Worm (Caenorhabditis elegans): Measurements from ENCODE around the gene elo-5.
A peak's percentile ranks its signal among the peaks of the same experiment; 100 is the strongest.

The elo-5 gene

DNA sequence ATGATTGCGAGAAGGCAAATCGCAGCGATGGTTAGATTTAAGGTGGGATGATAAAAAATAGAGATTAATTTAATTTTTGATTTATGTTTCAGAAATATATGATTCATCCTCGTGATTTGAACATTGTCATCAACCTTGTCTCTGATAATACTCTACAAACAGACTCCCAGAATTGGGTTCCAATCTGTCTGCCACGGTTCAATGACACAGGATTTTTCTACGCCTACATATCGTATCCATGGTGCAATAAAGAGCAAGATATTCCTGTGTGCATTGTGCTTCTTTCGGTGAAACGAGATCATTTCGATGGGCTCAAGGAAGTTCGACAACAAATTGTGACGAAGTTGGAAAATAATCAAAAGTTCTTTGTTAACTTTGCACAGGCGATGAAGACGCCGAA, 9.0 kb downstream of the elo-5 start:
- TF ChIP-seq efl-1 (optimal IDR thresholded peaks at IDR 0.05): no peak
- TF ChIP-seq efl-1 (GFP tag; optimal IDR thresholded peaks at IDR 0.05 in 1 of 2): peak in 1 of 2 experiments; percentile 92
- no peak for TF ChIP-seq lin-15B (tag; optimal IDR thresholded peaks at IDR 0.05)

DNA sequence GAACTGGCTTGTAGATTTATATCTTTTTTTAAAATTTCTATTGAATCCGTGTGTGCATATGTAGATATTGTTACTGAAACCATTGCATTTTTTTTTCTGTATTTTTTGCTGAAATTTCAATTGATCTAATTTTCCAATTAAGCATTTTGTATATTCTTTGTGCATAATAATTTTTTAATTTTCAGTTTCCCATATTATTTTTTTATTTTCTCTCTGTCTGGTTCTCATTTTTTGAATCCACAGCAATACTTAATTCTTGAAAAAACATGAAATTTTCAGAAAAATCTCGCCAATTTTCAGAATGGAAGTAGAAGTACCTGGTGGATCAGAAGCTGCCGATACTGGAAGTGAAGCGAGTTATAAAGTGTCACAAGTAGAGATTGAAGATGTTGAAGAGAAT, 10.3 kb downstream of the elo-5 start, which contains the start of gene sand-1:
Gene sand-1, plus strand, starts transcription at position 301 of the 400 bp plus-strand sequence.
- TF ChIP-seq nhr-237 (tag; optimal IDR thresholded peaks at IDR 0.05): no peak
- no peak for TF ChIP-seq elt-2 (tag; optimal IDR thresholded peaks at IDR 0.05)
- no peak for TF ChIP-seq ama-1 (optimal IDR thresholded peaks at IDR 0.05)
- no peak for TF ChIP-seq blmp-1 (tag; optimal IDR thresholded peaks at IDR 0.05)
- TF ChIP-seq snpc-4 (tag; optimal IDR thresholded peaks at IDR 0.05): no peak
- no peak for TF ChIP-seq C04F5.9 (tag; optimal IDR thresholded peaks at IDR 0.05)
- TF ChIP-seq mdl-1 (tag; optimal IDR thresholded peaks at IDR 0.05): no peak
- no peak for TF ChIP-seq fkh-8 (tag; optimal IDR thresholded peaks at IDR 0.05)
- TF ChIP-seq ets-5 (GFP tag; IDR thresholded peaks at IDR 0.05): no peak
- no peak for TF ChIP-seq egl-27 (tag; optimal IDR thresholded peaks at IDR 0.05)
- TF ChIP-seq C16A3.4 (tag; optimal IDR thresholded peaks at IDR 0.05): no peak

- TF ChIP-seq C34B4.2 (tag; optimal IDR thresholded peaks at IDR 0.05) (no peak), sptf-1 (tag; optimal IDR thresholded peaks at IDR 0.05) (no peak), rnt-1 (tag; optimal IDR thresholded peaks at IDR 0.05) (peak; percentile 97), mab-9 (GFP tag; IDR thresholded peaks at IDR 0.05) (peak; percentile 64; the same call in 1 of the 2 replicates), grh-1 (GFP tag; IDR thresholded peaks at IDR 0.05) (peak; percentile 71), efl-3 (GFP tag; optimal IDR thresholded peaks at IDR 0.05) (no peak), unc-30 (tag; optimal IDR thresholded peaks at IDR 0.05) (no peak), nhr-76 (tag; optimal IDR thresholded peaks at IDR 0.05) (no peak), jun-1 (tag; optimal IDR thresholded peaks at IDR 0.05) (no peak), fkh-4 (tag; optimal IDR thresholded peaks at IDR 0.05; ENCODE audit: borderline replicate concordance) (peak; percentile 85), ceh-8 (GFP tag; optimal IDR thresholded peaks at IDR 0.05) (no peak), fos-1 (tag; optimal IDR thresholded peaks at IDR 0.05) (no peak), isw-1 (GFP tag; IDR thresholded peaks at IDR 0.05) (peak; percentile 62), hlh-4 (tag; optimal IDR thresholded peaks at IDR 0.05) (no peak), egl-27 (tag; optimal IDR thresholded peaks at IDR 0.05) (no peak), nhr-71 (tag; optimal IDR thresholded peaks at IDR 0.05) (peak; percentile 90), nhr-12 (tag; optimal IDR thresholded peaks at IDR 0.05) (no peak), mdl-1 (tag; optimal IDR thresholded peaks at IDR 0.05) (peak in 1 of 2 experiments; percentile 72), hlh-17 (GFP tag; optimal IDR thresholded peaks at IDR 0.05; ENCODE audit: borderline replicate concordance) (no peak), C16A3.4 (tag; optimal IDR thresholded peaks at IDR 0.05) (peak; percentile 71), lin-14 (GFP tag; optimal IDR thresholded peaks at IDR 0.05) (peak; percentile 88), nhr-84 (tag; optimal IDR thresholded peaks at IDR 0.05) (no peak), ces-1 (GFP tag; optimal IDR thresholded peaks at IDR 0.05) (no peak), pqm-1 (tag; optimal IDR thresholded peaks at IDR 0.05) (no peak), nhr-20 (tag; optimal IDR thresholded peaks at IDR 0.05) (peak; percentile 79), snu-23 (GFP tag; optimal IDR thresholded peaks at IDR 0.05) (peak; percentile 90), aly-2 (tag; optimal IDR thresholded peaks at IDR 0.05) (no peak), fkh-10 (GFP tag; optimal IDR thresholded peaks at IDR 0.05) (no peak), Y116A8C.19 (tag; optimal IDR thresholded peaks at IDR 0.05; ENCODE audit: borderline replicate concordance) (peak; percentile 27), unc-130 (tag; optimal IDR thresholded peaks at IDR 0.05) (peak; percentile 92), hpl-2 (GFP tag; optimal IDR thresholded peaks at IDR 0.05) (peak; percentile 2), unc-62 (GFP tag; optimal IDR thresholded peaks at IDR 0.05) (no peak), blmp-1 (tag; optimal IDR thresholded peaks at IDR 0.05) (peak; percentile 40), pag-3 (tag; optimal IDR thresholded peaks at IDR 0.05; ENCODE audit: borderline replicate concordance, insufficient read depth) (no peak), vab-15 (tag; optimal IDR thresholded peaks at IDR 0.05) (no peak), tbx-2 (tag; optimal IDR thresholded peaks at IDR 0.05) (peak; percentile 88), swsn-7 (tag; optimal IDR thresholded peaks at IDR 0.05) (peak; percentile 79), efl-1 (optimal IDR thresholded peaks at IDR 0.05) (peak; percentile 65 to 83), efl-1 (GFP tag; optimal IDR thresholded peaks at IDR 0.05 in 1 of 2) (peak; percentile 82 to 98), C04F5.9 (tag; optimal IDR thresholded peaks at IDR 0.05) (peak; percentile 40), nhr-19 (GFP tag; conservative IDR thresholded peaks at IDR 0.05) (peak; percentile 76), nhr-237 (tag; optimal IDR thresholded peaks at IDR 0.05) (no peak), aha-1 (tag; optimal IDR thresholded peaks at IDR 0.05) (no peak)
Observed at ce11 chrIV:5364135-5364609, 12.7 kb downstream of the elo-5 start, which contains the start of the genes hda-6 and F41H10.4. hda-6 (minus strand) TSS chrIV:5364306. F41H10.4 (plus strand) TSS chrIV:5364559.
